Worm (Caenorhabditis elegans) whole organism, young adult: Measurements from ENCODE around the gene F21C10.7.
A peak's percentile ranks its signal among the peaks of the same experiment; 100 is the strongest.

Source experiments
- B0019.2 ChIP-seq: fragments of 200-800 bp; sonication (Bioruptor generic); conservative IDR thresholded peaks from 2 replicates; pipeline ENCODE4 v1.3.6; 2022; ENCODE audit warnings: missing genetic modification reagents, missing genetic modification characterization, missing compliant biosample characterization
- C06A6.2 ChIP-seq: fragments of 200-800 bp; sonication (Bioruptor generic); conservative IDR thresholded peaks from 2 replicates; pipeline ENCODE4 v1.3.6; 2022; ENCODE audit warnings: missing genetic modification characterization, missing compliant biosample characterization
- C17E4.6 ChIP-seq: fragments of 200-800 bp; sonication (Bioruptor generic); IDR thresholded peaks from 2 replicates; pipeline ENCODE4 v1.3.6; 2022; ENCODE audit warnings: missing genetic modification reagents, missing genetic modification characterization, missing compliant biosample characterization
- Y53F4B.3 ChIP-seq: fragments of 200-800 bp; sonication (Bioruptor generic); IDR thresholded peaks from 2 replicates; pipeline ENCODE4 v1.3.6; 2022; ENCODE audit warnings: missing genetic modification reagents, missing genetic modification characterization, missing compliant biosample characterization
- ZK185.1 ChIP-seq: sonication (generic microtip); optimal IDR thresholded peaks from 2 replicates; lab custom pipeline; 2016; ENCODE audit warnings: mild to moderate bottlenecking, missing genetic modification characterization, missing compliant biosample characterization; ENCODE audit not compliant: poor library complexity, severe bottlenecking
- akir-1 ChIP-seq: fragments of 200-800 bp; sonication (Bioruptor generic); optimal IDR thresholded peaks from 2 replicates; lab custom pipeline; 2018; ENCODE audit warnings: mild to moderate bottlenecking, missing genetic modification characterization, moderate library complexity, missing compliant biosample characterization
- bed-2 ChIP-seq: fragments of 200-800 bp; sonication (Bioruptor generic); IDR thresholded peaks from 2 replicates; pipeline ENCODE4 v1.3.6; 2022; ENCODE audit warnings: missing genetic modification reagents, missing genetic modification characterization, missing compliant biosample characterization
- ccch-3 ChIP-seq: fragments of 200-800 bp; sonication (Bioruptor generic); optimal IDR thresholded peaks from 2 replicates; lab custom pipeline; 2018; ENCODE audit warnings: mild to moderate bottlenecking, missing genetic modification characterization, missing compliant biosample characterization
- cebp-1 ChIP-seq, 2 experiments: fragments of 200-800 bp in 1 of 2; sonication (Bioruptor generic) in 1 of 2; sonication (generic microtip) in 1 of 2; IDR thresholded peaks in 1 of 2; optimal IDR thresholded peaks in 1 of 2; 2 replicates each; pipeline versions ENCODE4 v1.3.6 to Lab custom; 2017 to 2022; ENCODE audit warnings: missing compliant biosample characterization in 2 of 2, missing genetic modification characterization in 2 of 2, mild to moderate bottlenecking in 1 of 2, missing genetic modification reagents in 1 of 2, moderate library complexity in 1 of 2
- cebp-2 ChIP-seq: fragments of 200-800 bp; sonication (Bioruptor generic); IDR thresholded peaks from 2 replicates; pipeline ENCODE4 v1.3.6; 2022; ENCODE audit warnings: missing genetic modification characterization, missing compliant biosample characterization
- ceh-58 ChIP-seq: fragments of 200-800 bp; sonication (Bioruptor generic); IDR thresholded peaks from 2 replicates; pipeline ENCODE4 v1.3.6; 2022; ENCODE audit warnings: missing genetic modification characterization, missing compliant biosample characterization
- ceh-79 ChIP-seq: sonication (generic microtip); optimal IDR thresholded peaks from 2 replicates; lab custom pipeline; 2017; ENCODE audit warnings: mild to moderate bottlenecking, missing genetic modification characterization, missing compliant biosample characterization
- fkh-3 ChIP-seq: sonication (generic microtip); optimal IDR thresholded peaks from 2 replicates; lab custom pipeline; 2016; ENCODE audit warnings: mild to moderate bottlenecking, missing genetic modification characterization, missing compliant biosample characterization
- hmg-1.2 ChIP-seq: fragments of 200-800 bp; sonication (Bioruptor generic); IDR thresholded peaks from 2 replicates; pipeline ENCODE4 v1.3.6; 2022; ENCODE audit warnings: missing genetic modification reagents, missing genetic modification characterization, missing compliant biosample characterization
- hmg-20 ChIP-seq: fragments of 200-800 bp; sonication (Bioruptor generic); IDR thresholded peaks from 2 replicates; pipeline ENCODE4 v1.3.6; 2022; ENCODE audit warnings: missing genetic modification reagents, missing genetic modification characterization, missing compliant biosample characterization
- lin-35 ChIP-seq, 3 experiments: fragments of 150-350 bp in 2 of 3; sonication (generic microtip) in 1 of 3; optimal IDR thresholded peaks; 2 replicates each; lab custom pipeline; 2014 to 2018; ENCODE audit warnings: missing biosample characterization in 3 of 3, missing genetic modification characterization in 3 of 3, missing genetic modification reagents in 3 of 3
- lin-40 ChIP-seq: sonication (generic microtip); optimal IDR thresholded peaks from 2 replicates; lab custom pipeline; 2016; ENCODE audit warnings: missing genetic modification characterization, mild to moderate bottlenecking, missing compliant biosample characterization, missing genotype, missing genetic modification reagents
- lin-54 ChIP-seq: fragments of 200-800 bp; sonication (Bioruptor generic); optimal IDR thresholded peaks from 2 replicates; lab custom pipeline; 2018; ENCODE audit warnings: mild to moderate bottlenecking, missing genetic modification characterization, missing compliant biosample characterization
- lsl-1 ChIP-seq: fragments of 200-800 bp; sonication (Bioruptor generic); optimal IDR thresholded peaks from 2 replicates; lab custom pipeline; 2018; ENCODE audit warnings: mild to moderate bottlenecking, missing genetic modification characterization, moderate library complexity, missing compliant biosample characterization
- madf-3 ChIP-seq: fragments of 200-800 bp; sonication (Bioruptor generic); IDR thresholded peaks from 2 replicates; pipeline ENCODE4 v1.3.6; 2022; ENCODE audit warnings: missing genetic modification reagents, missing genetic modification characterization, missing compliant biosample characterization
- madf-6 ChIP-seq: fragments of 200-800 bp; sonication (Bioruptor generic); IDR thresholded peaks from 2 replicates; pipeline ENCODE4 v1.3.6; 2022; ENCODE audit warnings: missing genetic modification reagents, missing genetic modification characterization, missing compliant biosample characterization
- mes-4 ChIP-seq: sonication (generic microtip); optimal IDR thresholded peaks from 2 replicates; lab custom pipeline; 2016; ENCODE audit warnings: missing genotype, missing genetic modification characterization, missing compliant biosample characterization
- mxl-1 ChIP-seq: sonication (generic microtip); optimal IDR thresholded peaks from 2 replicates; lab custom pipeline; 2016; ENCODE audit warnings: missing genetic modification characterization, missing compliant biosample characterization
- nfyb-1 ChIP-seq: fragments of 200-800 bp; sonication (Bioruptor generic); IDR thresholded peaks from 2 replicates; pipeline ENCODE4 v1.3.6; 2022; ENCODE audit warnings: missing genetic modification reagents, missing genetic modification characterization, missing compliant biosample characterization
- nhr-179 ChIP-seq: sonication (generic microtip); optimal IDR thresholded peaks from 2 replicates; lab custom pipeline; 2016; ENCODE audit warnings: mild to moderate bottlenecking, missing genetic modification characterization, missing compliant biosample characterization
- nhr-90 ChIP-seq: sonication (generic microtip); optimal IDR thresholded peaks from 2 replicates; lab custom pipeline; 2016; ENCODE audit warnings: missing genotype, mild to moderate bottlenecking, missing genetic modification characterization, missing compliant biosample characterization
- pbrm-1 ChIP-seq: fragments of 200-800 bp; sonication (Bioruptor generic); IDR thresholded peaks from 2 replicates; pipeline ENCODE4 v1.3.6; 2022; ENCODE audit warnings: missing genetic modification reagents, missing genetic modification characterization, missing compliant biosample characterization
- snpc-1.1 ChIP-seq: sonication (generic microtip); optimal IDR thresholded peaks from 2 replicates; lab custom pipeline; 2017; ENCODE audit warnings: missing genetic modification characterization, mild to moderate bottlenecking, missing compliant biosample characterization, antibody characterized with exemption, moderate library complexity, missing genotype, missing genetic modification reagents; ENCODE audit not compliant: insufficient read depth
- snpc-4 ChIP-seq, 5 experiments: fragments of 150-350 bp in 1 of 5; sonication (generic microtip) in 4 of 5; optimal IDR thresholded peaks; 2 replicates each; lab custom pipeline; 2014 to 2018; ENCODE audit warnings: missing genetic modification characterization in 5 of 5, missing biosample characterization in 3 of 5, antibody characterized with exemption in 2 of 5, mild to moderate bottlenecking in 2 of 5, missing compliant biosample characterization in 2 of 5, missing genotype in 2 of 5, moderate library complexity in 2 of 5, missing genetic modification reagents in 1 of 5
- somi-1 ChIP-seq: fragments of 200-800 bp; sonication (Bioruptor generic); optimal IDR thresholded peaks from 2 replicates; lab custom pipeline; 2018; ENCODE audit warnings: mild to moderate bottlenecking, missing genetic modification characterization, missing compliant biosample characterization
- ztf-22 ChIP-seq: fragments of 200-800 bp; sonication (Bioruptor generic); optimal IDR thresholded peaks from 2 replicates; lab custom pipeline; 2018; ENCODE audit warnings: mild to moderate bottlenecking, missing genetic modification characterization, moderate library complexity, missing compliant biosample characterization
- ztf-6 ChIP-seq: fragments of 200-800 bp; sonication (Bioruptor generic); IDR thresholded peaks from 2 replicates; pipeline ENCODE4 v1.3.6; 2022; ENCODE audit warnings: missing genetic modification reagents, missing genetic modification characterization, missing compliant biosample characterization

Gene F21C10.7

ce11 chrV:9125345-9125744 is 12.8 kb downstream of the F21C10.7 start, which contains the start of gene F21C10.5:
Gene F21C10.5, plus strand, starts transcription at chrV:9125645.
- no peak for TF ChIP-seq ztf-6 (GFP tag; lab: Robert Waterston, UW)

- TF ChIP-seq ZK185.1 (tag; lab: Kevin White, UChicago) (no peak), snpc-4 (GFP tag; optimal IDR thresholded peaks at IDR 0.05; lab: Kevin White, UChicago) (no peak), snpc-4 (tag; optimal IDR thresholded peaks at IDR 0.05; lab: Kevin White, UChicago) (no peak), C17E4.6 (GFP tag; lab: Robert Waterston, UW) (no peak), mxl-1 (tag; lab: Kevin White, UChicago) (no peak), hmg-20 (GFP tag; lab: Robert Waterston, UW) (no peak), ztf-22 (GFP tag; lab: Kevin White, UChicago) (no peak), snpc-1.1 (tag; lab: Kevin White, UChicago) (no peak), lin-54 (no peak), somi-1 (GFP tag; lab: Kevin White, UChicago) (no peak), madf-3 (GFP tag; lab: Robert Waterston, UW) (no peak)
- TF ChIP-seq, all 124 proteins: peak for 0
Observed at ce11 chrV:9126316-9126715, 13.7 kb downstream of the F21C10.7 start, which contains the start of gene F21C10.4. Gene F21C10.4, plus strand, starts transcription at chrV:9126616.

ce11 chrV:9127773-9128172 is 15.2 kb downstream of the F21C10.7 start, which contains the start of gene F21C10.3:
Gene F21C10.3, plus strand, starts transcription at chrV:9128073.
- TF ChIP-seq pbrm-1 (GFP tag; lab: Robert Waterston, UW) (no peak), akir-1 (GFP tag; lab: Kevin White, UChicago) (no peak), madf-6 (GFP tag; lab: Robert Waterston, UW) (no peak), bed-2 (no peak), ccch-3 (GFP tag; lab: Kevin White, UChicago) (no peak), lin-40 (tag; lab: Kevin White, UChicago) (no peak), C06A6.2 (GFP tag; lab: Robert Waterston, UW) (no peak), somi-1 (GFP tag; lab: Kevin White, UChicago) (no peak), lin-35 (GFP tag; optimal IDR thresholded peaks at IDR 0.05; lab: Kevin White, UChicago) (no peak), lsl-1 (GFP tag; lab: Kevin White, UChicago) (no peak), B0019.2 (GFP tag; lab: Robert Waterston, UW) (no peak), snpc-1.1 (tag; lab: Kevin White, UChicago) (no peak), nhr-179 (tag; lab: Kevin White, UChicago) (no peak), ceh-58 (GFP tag; lab: Robert Waterston, UW) (no peak), nhr-90 (tag; lab: Kevin White, UChicago) (no peak), mes-4 (no peak), Y53F4B.3 (GFP tag; lab: Robert Waterston, UW) (no peak), cebp-2 (GFP tag; lab: Robert Waterston, UW) (no peak), ceh-79 (no peak)
- TF ChIP-seq, all 124 proteins: peak for 0

- TF ChIP-seq hmg-1.2 (GFP tag; lab: Robert Waterston, UW): peak; percentile 73; the same call in 1 of the 2 replicates
- TF ChIP-seq fkh-3: no peak
- TF ChIP-seq cebp-1 (GFP tag; IDR thresholded peaks at IDR 0.05; lab: Robert Waterston, UW): peak; percentile 71; the same call in 1 of the 2 replicates
- TF ChIP-seq cebp-1 (tag; optimal IDR thresholded peaks at IDR 0.05; lab: Kevin White, UChicago): peak; percentile 92
- 0 out of 2 replicates have a peak, but pooled peaks have one; percentile 9 for TF ChIP-seq nfyb-1 (GFP tag; lab: Robert Waterston, UW)
Observed at ce11 chrV:9128562-9128961, 16.0 kb downstream of the F21C10.7 start.
